Worm (Caenorhabditis elegans) whole organism, L3 larva: ENCODE measurements around the gene C49C3.7.

Experiments
- ZK546.5 ChIP-seq: sonication (generic microtip); optimal IDR thresholded peaks from 2 replicates; lab custom pipeline; 2017; ENCODE audit warnings: missing biosample characterization, missing genetic modification characterization
- ama-1 ChIP-seq: fragments of 150-350 bp; optimal IDR thresholded peaks from 2 replicates; lab custom pipeline; 2018
- ceh-16 ChIP-seq: sonication (generic microtip); optimal IDR thresholded peaks from 2 replicates; lab custom pipeline; 2017; ENCODE audit warnings: missing biosample characterization, missing genetic modification characterization
- ceh-82 ChIP-seq: fragments of 150-350 bp; optimal IDR thresholded peaks from 2 replicates; lab custom pipeline; 2014; ENCODE audit warnings: missing biosample characterization, missing genetic modification characterization
- daf-12 ChIP-seq: fragments of 150-350 bp; optimal IDR thresholded peaks from 2 replicates; lab custom pipeline; 2014; ENCODE audit warnings: missing biosample characterization, missing genetic modification reagents, missing genetic modification characterization
- egl-27 ChIP-seq: sonication (generic microtip); optimal IDR thresholded peaks from 4 replicates; lab custom pipeline; 2017; ENCODE audit warnings: missing biosample characterization, missing genetic modification reagents, missing genetic modification characterization
- egl-5 ChIP-seq: fragments of 150-350 bp; optimal IDR thresholded peaks from 2 replicates; lab custom pipeline; 2017; ENCODE audit warnings: missing biosample characterization, missing genetic modification reagents, missing genetic modification characterization, inconsistent platforms
- elt-2 ChIP-seq: sonication (generic microtip); optimal IDR thresholded peaks from 2 replicates; lab custom pipeline; 2016; ENCODE audit warnings: missing genetic modification reagents, mild to moderate bottlenecking, missing genetic modification characterization, missing compliant biosample characterization
- elt-3 ChIP-seq, 3 experiments: fragments of 150-350 bp in 1 of 3; sonication (generic microtip) in 2 of 3; optimal IDR thresholded peaks; 2 replicates in 2 of 3; 4 replicates in 1 of 3; lab custom pipeline; 2014 to 2017; ENCODE audit warnings: missing biosample characterization in 3 of 3, missing genetic modification characterization in 3 of 3
- fkh-2 ChIP-seq: fragments of 150-350 bp; optimal IDR thresholded peaks from 2 replicates; lab custom pipeline; 2014; ENCODE audit warnings: missing biosample characterization, missing genetic modification reagents, missing genetic modification characterization
- fos-1 ChIP-seq: fragments of 150-350 bp; optimal IDR thresholded peaks from 2 replicates; lab custom pipeline; 2014; ENCODE audit warnings: missing biosample characterization, missing genetic modification characterization
- hmg-11 ChIP-seq: sonication (generic microtip); optimal IDR thresholded peaks from 2 replicates; lab custom pipeline; 2016; ENCODE audit warnings: missing genetic modification characterization, missing compliant biosample characterization
- jun-1 ChIP-seq: fragments of 150-350 bp; optimal IDR thresholded peaks from 2 replicates; lab custom pipeline; 2014; ENCODE audit warnings: missing biosample characterization, missing genetic modification reagents, missing genetic modification characterization
- lin-15B ChIP-seq: fragments of 150-350 bp; optimal IDR thresholded peaks from 2 replicates; lab custom pipeline; 2014; ENCODE audit warnings: missing biosample characterization, missing genetic modification characterization
- lin-39 ChIP-seq: fragments of 150-350 bp; optimal IDR thresholded peaks from 2 replicates; lab custom pipeline; 2018; ENCODE audit warnings: missing biosample characterization, missing genetic modification reagents, missing genetic modification characterization
- lsy-12 ChIP-seq: sonication (generic microtip); optimal IDR thresholded peaks from 2 replicates; lab custom pipeline; 2016; ENCODE audit warnings: mild to moderate bottlenecking, missing genetic modification characterization, missing compliant biosample characterization
- mdl-1 ChIP-seq: fragments of 150-350 bp; optimal IDR thresholded peaks from 2 replicates; lab custom pipeline; 2014; ENCODE audit warnings: missing biosample characterization, missing genetic modification characterization
- mml-1 ChIP-seq: fragments of 150-350 bp; sonication (generic microtip); optimal IDR thresholded peaks from 3 replicates; lab custom pipeline; 2014; ENCODE audit warnings: missing biosample characterization, missing genetic modification characterization
- nfya-1 ChIP-seq: sonication (generic microtip); optimal IDR thresholded peaks from 2 replicates; lab custom pipeline; 2017; ENCODE audit warnings: missing genetic modification characterization, mild to moderate bottlenecking, missing compliant biosample characterization, antibody characterized with exemption, moderate library complexity; ENCODE audit not compliant: insufficient read depth
- nhr-12 ChIP-seq: fragments of 150-350 bp; optimal IDR thresholded peaks from 2 replicates; lab custom pipeline; 2014; ENCODE audit warnings: missing biosample characterization, missing genetic modification characterization
- nhr-23 ChIP-seq: fragments of 150-350 bp; optimal IDR thresholded peaks from 2 replicates; lab custom pipeline; 2014; ENCODE audit warnings: missing biosample characterization, missing genetic modification reagents, missing genetic modification characterization
- nhr-237 ChIP-seq: fragments of 150-350 bp; optimal IDR thresholded peaks from 2 replicates; lab custom pipeline; 2014; ENCODE audit warnings: missing biosample characterization, missing genetic modification characterization
- nhr-25 ChIP-seq: sonication (generic microtip); optimal IDR thresholded peaks from 2 replicates; lab custom pipeline; 2017; ENCODE audit warnings: missing biosample characterization, missing genetic modification characterization
- nhr-28 ChIP-seq: fragments of 150-350 bp; optimal IDR thresholded peaks from 2 replicates; lab custom pipeline; 2014; ENCODE audit warnings: missing biosample characterization, missing genetic modification characterization
- nhr-43 ChIP-seq: sonication (generic microtip); optimal IDR thresholded peaks from 2 replicates; lab custom pipeline; 2016; ENCODE audit warnings: mild to moderate bottlenecking, missing genetic modification characterization, missing compliant biosample characterization; ENCODE audit not compliant: poor library complexity, severe bottlenecking
- nhr-67 ChIP-seq: fragments of 150-350 bp; optimal IDR thresholded peaks from 2 replicates; lab custom pipeline; 2014; ENCODE audit warnings: missing biosample characterization, missing genetic modification characterization
- nhr-77 ChIP-seq: fragments of 150-350 bp; optimal IDR thresholded peaks from 2 replicates; lab custom pipeline; 2014; ENCODE audit warnings: missing biosample characterization, missing genetic modification characterization
- sea-2 ChIP-seq: fragments of 150-350 bp; sonication (generic microtip); optimal IDR thresholded peaks from 4 replicates; lab custom pipeline; 2014; ENCODE audit warnings: missing biosample characterization, missing genetic modification reagents, missing genetic modification characterization
- skn-1 ChIP-seq: fragments of 150-350 bp; optimal IDR thresholded peaks from 2 replicates; lab custom pipeline; 2014; ENCODE audit warnings: missing biosample characterization, missing genetic modification characterization
- snpc-4 ChIP-seq: fragments of 150-350 bp; optimal IDR thresholded peaks from 2 replicates; lab custom pipeline; 2014; ENCODE audit warnings: missing biosample characterization, missing genetic modification characterization
- tbx-2 ChIP-seq: sonication (generic microtip); optimal IDR thresholded peaks from 2 replicates; lab custom pipeline; 2016; ENCODE audit warnings: mild to moderate bottlenecking, missing genetic modification characterization, missing compliant biosample characterization
- unc-62 ChIP-seq: fragments of 150-350 bp; sonication (generic microtip); optimal IDR thresholded peaks from 4 replicates; lab custom pipeline; 2014; ENCODE audit warnings: missing biosample characterization, missing genetic modification reagents, missing genetic modification characterization
- zag-1 ChIP-seq: fragments of 150-350 bp; optimal IDR thresholded peaks from 2 replicates; lab custom pipeline; 2014; ENCODE audit warnings: missing biosample characterization, missing genetic modification characterization
- ztf-11 ChIP-seq: fragments of 150-350 bp; optimal IDR thresholded peaks from 2 replicates; lab custom pipeline; 2014; ENCODE audit warnings: missing biosample characterization, missing genetic modification characterization
- ztf-4 ChIP-seq: fragments of 150-350 bp; optimal IDR thresholded peaks from 2 replicates; lab custom pipeline; 2014; ENCODE audit warnings: missing biosample characterization, missing genetic modification characterization

Gene C49C3.7

ce11 chrIV:17361143-17361542 lies 28.8 kb downstream of the C49C3.7 start, which contains the start of gene clec-202:
clec-202 (plus strand) TSS chrIV:17361443.
- TF ChIP-seq daf-12 (tag; lab: Kevin White, UChicago) (no peak), jun-1 (tag; lab: Kevin White, UChicago) (no peak), ama-1 (lab: Kevin White, UChicago) (no peak), nhr-77 (tag; lab: Kevin White, UChicago) (no peak), mdl-1 (tag; lab: Kevin White, UChicago) (no peak), egl-27 (no peak), nhr-237 (tag; lab: Kevin White, UChicago) (no peak), ztf-4 (tag; lab: Kevin White, UChicago) (no peak), fkh-2 (tag; lab: Kevin White, UChicago) (no peak), ceh-82 (no peak), nhr-43 (no peak), elt-3 (tag; optimal IDR thresholded peaks at IDR 0.05; lab: Kevin White, UChicago) (no peak), tbx-2 (tag; lab: Kevin White, UChicago) (no peak), lin-15B (tag; lab: Kevin White, UChicago) (no peak), fos-1 (no peak), skn-1 (tag; lab: Kevin White, UChicago) (no peak), nhr-12 (tag; lab: Kevin White, UChicago) (no peak), ztf-11 (tag; lab: Kevin White, UChicago) (no peak), nhr-25 (tag; lab: Kevin White, UChicago) (no peak), elt-2 (no peak)

ce11 chrIV:17367294-17367693 lies 34.9 kb downstream of the C49C3.7 start, which contains the start of gene zipt-17:
zipt-17 (minus strand) TSS chrIV:17367394.
- TF ChIP-seq ZK546.5, result no peak
- TF ChIP-seq fos-1, result no peak
- no peak for TF ChIP-seq mml-1 (tag; lab: Kevin White, UChicago)
- no peak for TF ChIP-seq ceh-16 (tag; lab: Kevin White, UChicago)
- TF ChIP-seq zag-1 (tag; lab: Kevin White, UChicago), result no peak
- TF ChIP-seq nhr-12 (tag; lab: Kevin White, UChicago), result no peak
- no peak for TF ChIP-seq nfya-1 (tag; lab: Kevin White, UChicago)
- no peak for TF ChIP-seq nhr-23 (tag; lab: Kevin White, UChicago)
- no peak for TF ChIP-seq lsy-12 (tag; lab: Kevin White, UChicago)

DNA sequence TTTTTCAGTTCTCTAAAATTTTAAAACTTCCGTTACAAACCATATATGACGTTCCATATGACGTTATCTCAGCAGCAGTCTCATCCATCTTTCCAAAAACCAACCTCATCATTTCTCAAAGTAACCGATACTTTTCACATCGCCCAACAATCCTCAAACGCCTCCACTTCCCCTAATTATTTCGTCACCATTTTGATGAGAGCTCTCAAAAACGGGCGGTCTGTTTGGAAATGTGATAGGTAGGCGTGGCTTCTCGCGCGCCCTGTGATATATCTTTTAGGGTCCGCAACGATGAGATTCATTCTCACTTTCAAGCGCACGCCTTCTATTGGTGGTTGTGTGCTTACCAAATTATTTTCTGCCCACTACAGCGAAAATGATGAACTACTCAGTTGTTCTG lies 35.9 kb downstream of the C49C3.7 start, which contains the start of gene trh-1:
TSS of gene trh-1 (plus strand) at position 301 of the 400 bp plus-strand sequence.
- no peak for TF ChIP-seq nhr-237 (tag; lab: Kevin White, UChicago)
- no peak for TF ChIP-seq egl-5 (tag; lab: Kevin White, UChicago)
- no peak for TF ChIP-seq unc-62 (GFP tag; lab: Kevin White, UChicago)
- TF ChIP-seq elt-2, result no peak
- TF ChIP-seq nhr-67 (tag; lab: Kevin White, UChicago), result no peak
- no peak for TF ChIP-seq elt-3 (tag; optimal IDR thresholded peaks at IDR 0.05; lab: Kevin White, UChicago)
- no peak for TF ChIP-seq nhr-28 (tag; lab: Kevin White, UChicago)
- no peak for TF ChIP-seq fkh-2 (tag; lab: Kevin White, UChicago)
- TF ChIP-seq tbx-2 (tag; lab: Kevin White, UChicago), result no peak
- TF ChIP-seq nhr-12 (tag; lab: Kevin White, UChicago), result no peak
- TF ChIP-seq snpc-4 (tag; lab: Kevin White, UChicago), result no peak
- no peak for TF ChIP-seq hmg-11
- TF ChIP-seq sea-2 (GFP tag; lab: Kevin White, UChicago), result no peak
- TF ChIP-seq lin-15B (tag; lab: Kevin White, UChicago), result no peak
- no peak for TF ChIP-seq nhr-25 (tag; lab: Kevin White, UChicago)
- no peak for TF ChIP-seq lin-39
- no peak for TF ChIP-seq ceh-16 (tag; lab: Kevin White, UChicago)
- TF ChIP-seq mdl-1 (tag; lab: Kevin White, UChicago), result no peak

DNA sequence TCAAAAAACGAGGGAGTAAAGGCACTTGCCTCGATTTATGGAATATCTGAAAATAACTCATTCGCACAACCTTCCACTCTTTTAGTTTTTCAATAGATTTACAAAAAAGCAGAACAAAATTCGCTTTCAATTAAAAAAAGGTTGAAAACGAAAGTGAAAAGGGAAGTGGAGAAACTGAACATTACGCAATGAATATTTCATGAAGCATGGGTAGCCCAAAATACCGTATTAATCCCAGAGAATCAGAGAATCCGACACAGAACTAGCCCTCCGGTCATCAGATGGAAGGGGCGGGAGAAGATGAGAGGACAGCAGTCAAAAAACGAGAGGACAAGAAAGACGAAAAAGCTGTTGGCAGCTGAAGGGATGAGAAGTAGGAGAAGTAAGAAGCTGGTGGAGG lies 39.1 kb downstream of the C49C3.7 start, which contains the start of gene C30H6.5:
TSS of gene C30H6.5 (plus strand) at position 301 of the 400 bp plus-strand sequence.
- TF ChIP-seq nhr-77 (tag; lab: Kevin White, UChicago) (no peak), egl-27 (no peak), ama-1 (lab: Kevin White, UChicago) (no peak), fkh-2 (tag; lab: Kevin White, UChicago) (no peak)
